Worm (Caenorhabditis elegans) whole organism, late embryonic: Measurements from ENCODE around the gene srh-21.

Experiments
- ama-1 ChIP-seq: fragments of 150-350 bp; optimal IDR thresholded peaks from 2 replicates; lab custom pipeline; 2014
- dmd-4 ChIP-seq: sonication (generic microtip); optimal IDR thresholded peaks from 2 replicates; lab custom pipeline; 2016; ENCODE audit warnings: borderline replicate concordance, missing genetic modification characterization, missing compliant biosample characterization
- nhr-11 ChIP-seq: fragments of 150-350 bp; optimal IDR thresholded peaks from 2 replicates; lab custom pipeline; 2014; ENCODE audit warnings: missing biosample characterization, missing genetic modification characterization
- pha-2 ChIP-seq: sonication (generic microtip); optimal IDR thresholded peaks from 2 replicates; lab custom pipeline; 2017; ENCODE audit warnings: mild to moderate bottlenecking, missing genetic modification characterization, missing compliant biosample characterization
- pha-4 ChIP-seq: fragments of 150-350 bp; optimal IDR thresholded peaks from 2 replicates; lab custom pipeline; 2018; ENCODE audit warnings: missing biosample characterization, missing genetic modification reagents, missing genetic modification characterization
- ref-2 ChIP-seq: sonication (generic microtip); optimal IDR thresholded peaks from 2 replicates; lab custom pipeline; 2016; ENCODE audit warnings: missing genetic modification characterization, missing compliant biosample characterization
- rnt-1 ChIP-seq: sonication (generic microtip); optimal IDR thresholded peaks from 2 replicates; lab custom pipeline; 2016; ENCODE audit warnings: missing genetic modification characterization, missing compliant biosample characterization
- sox-4 ChIP-seq: sonication (generic microtip); optimal IDR thresholded peaks from 2 replicates; lab custom pipeline; 2017; ENCODE audit warnings: mild to moderate bottlenecking, missing genetic modification characterization, inconsistent platforms, missing compliant biosample characterization

DNA sequence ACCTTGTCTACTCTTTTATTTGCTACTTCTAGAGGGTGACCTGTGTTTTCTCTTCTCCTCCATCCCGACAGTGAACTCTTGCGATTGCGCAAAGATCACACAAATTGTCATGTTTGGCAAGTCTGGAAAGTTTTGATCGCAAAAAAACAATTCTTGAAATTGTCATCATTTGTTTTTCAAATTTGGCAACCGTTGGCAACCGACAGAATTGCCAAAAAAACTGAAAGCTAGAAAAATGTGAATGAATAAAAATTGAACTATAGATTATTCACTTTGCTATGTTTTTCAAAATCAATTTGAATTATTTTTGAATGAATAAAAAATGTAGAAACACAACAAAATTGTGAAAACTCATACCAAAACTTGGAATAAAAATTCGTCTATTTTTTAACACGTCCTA, 31.5 kb upstream of the srh-21 start, which contains the start of gene ugt-11:
- TF ChIP-seq sox-4 (tag; lab: Kevin White, UChicago) (no peak), ama-1 (lab: Kevin White, UChicago) (no peak), nhr-11 (tag; lab: Kevin White, UChicago) (no peak), pha-2 (tag; lab: Kevin White, UChicago) (no peak), ref-2 (tag; lab: Kevin White, UChicago) (no peak), pha-4 (no peak), dmd-4 (tag; lab: Kevin White, UChicago) (no peak), rnt-1 (no peak)
